Worm (Caenorhabditis elegans): ENCODE results near the gene Y37E11B.7.

- TF ChIP-seq tag-97 (GFP tag; IDR thresholded peaks at IDR 0.05) (no peak), daf-19 (GFP tag; conservative IDR thresholded peaks at IDR 0.05) (no peak)
These were observed 46.6 kb upstream of the Y37E11B.7 start for ce11 chrIV:3646338-3647154.
